Worm (Caenorhabditis elegans): ENCODE results near the gene C50F4.4.

Gene C50F4.4

DNA sequence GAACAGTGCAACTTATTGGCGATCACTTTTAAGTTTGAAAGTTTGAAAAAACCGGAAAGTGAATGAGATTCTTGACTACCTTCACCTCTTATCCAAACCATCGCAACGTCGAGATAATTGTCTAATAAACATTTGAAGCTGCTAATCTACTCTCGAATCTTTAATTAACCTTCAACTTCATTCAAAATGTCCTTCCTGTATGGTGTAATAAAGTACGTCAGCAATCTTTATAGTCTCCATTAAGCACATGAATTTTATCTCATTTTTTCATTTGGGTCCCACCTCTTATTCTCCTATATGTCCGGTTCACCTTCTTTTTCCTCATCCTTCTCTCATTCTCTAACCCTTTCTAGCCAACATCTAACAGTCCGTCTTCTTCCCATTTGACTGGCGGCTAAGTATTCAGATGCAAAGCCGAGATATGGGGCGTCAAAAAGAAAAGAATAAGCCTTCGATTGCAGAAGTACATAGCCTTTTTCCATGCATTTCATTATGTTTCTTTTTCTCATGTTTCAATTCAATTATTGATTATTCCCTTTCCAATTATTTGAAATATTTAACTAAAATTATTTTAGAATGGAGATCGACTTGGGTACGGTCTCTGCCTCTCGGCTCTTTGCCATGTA, 35.6 kb upstream of the C50F4.4 start, which contains the start of gene swt-5:
Gene swt-5, plus strand, starts transcription at position 576 of the 626 bp plus-strand sequence.
- TF ChIP-seq ztf-25 (GFP tag; IDR thresholded peaks at IDR 0.05), result no peak
- TF ChIP-seq B0035.1 (tag; optimal IDR thresholded peaks at IDR 0.05), result no peak
- TF ChIP-seq Y79H2A.3 (GFP tag; conservative IDR thresholded peaks at IDR 0.05), result no peak
- TF ChIP-seq aptf-2 (GFP tag; conservative IDR thresholded peaks at IDR 0.05), result no peak
- no peak for TF ChIP-seq cebp-2 (GFP tag; IDR thresholded peaks at IDR 0.05)
- no peak for TF ChIP-seq mxl-1 (tag; optimal IDR thresholded peaks at IDR 0.05)
- TF ChIP-seq Y53G8AR.9 (GFP tag; conservative IDR thresholded peaks at IDR 0.05), result no peak
- no peak for TF ChIP-seq zfh-2 (GFP tag; conservative IDR thresholded peaks at IDR 0.05)
- TF ChIP-seq efl-1 (GFP tag; optimal IDR thresholded peaks at IDR 0.05), result no peak
- TF ChIP-seq F52B5.7 (tag; optimal IDR thresholded peaks at IDR 0.05), result no peak
- TF ChIP-seq rcor-1 (GFP tag; IDR thresholded peaks at IDR 0.05), result no peak
- TF ChIP-seq attf-6 (GFP tag; IDR thresholded peaks at IDR 0.05), result no peak

DNA sequence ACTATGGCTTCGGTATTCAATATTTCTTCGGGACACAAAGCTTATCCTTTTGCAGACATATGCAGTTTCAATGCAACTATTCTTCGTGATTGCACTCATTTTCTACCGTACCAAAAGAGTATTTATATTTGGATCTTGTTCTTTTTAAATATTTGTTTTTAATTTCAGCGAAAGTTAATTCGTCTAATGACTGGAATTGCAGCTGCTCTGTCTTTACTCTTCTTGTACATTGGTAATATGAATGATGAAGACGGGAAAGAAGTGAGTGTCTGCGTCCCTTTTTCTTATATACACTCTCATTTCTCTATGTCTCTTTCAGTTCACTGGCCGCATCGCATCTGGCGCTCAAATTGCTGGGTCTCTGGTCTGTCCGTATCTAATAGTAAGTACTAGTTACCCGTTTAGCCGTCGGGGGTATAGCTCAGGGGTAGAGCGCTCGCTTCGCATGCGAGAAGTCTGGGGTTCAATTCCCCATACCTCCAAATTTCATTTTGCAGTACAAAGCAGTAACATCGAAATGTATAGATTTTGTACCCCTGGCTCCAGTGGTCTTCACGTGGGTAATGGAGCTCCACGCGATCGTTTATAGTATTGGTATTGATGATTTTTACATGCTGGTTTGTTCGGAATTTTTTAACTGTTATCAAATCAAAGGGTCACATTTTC, 33.3 kb upstream of the C50F4.4 start:
- TF ChIP-seq snpc-1.1 (tag; optimal IDR thresholded peaks at IDR 0.05; ENCODE audit: insufficient read depth) (peak; percentile 88), ZK185.1 (tag; optimal IDR thresholded peaks at IDR 0.05; ENCODE audit: poor library complexity, severe bottlenecking) (peak; percentile 81), Y53G8AR.9 (GFP tag; conservative IDR thresholded peaks at IDR 0.05) (no peak), attf-6 (GFP tag; IDR thresholded peaks at IDR 0.05) (no peak), nhr-90 (tag; optimal IDR thresholded peaks at IDR 0.05) (peak; percentile 58), mcd-1 (GFP tag; IDR thresholded peaks at IDR 0.05) (no peak; the same call in 1 of the 2 replicates), F57C9.4 (tag; optimal IDR thresholded peaks at IDR 0.05) (no peak), lin-35 (GFP tag; optimal IDR thresholded peaks at IDR 0.05) (peak in 1 of 3 experiments; percentile 53), dpl-1 (GFP tag; optimal IDR thresholded peaks at IDR 0.05) (no peak), B0336.3 (GFP tag; IDR thresholded peaks at IDR 0.05) (no peak; the same call in none of the 2 replicates), ztf-3 (GFP tag; optimal IDR thresholded peaks at IDR 0.05) (peak; percentile 36), rpc-1 (optimal IDR thresholded peaks at IDR 0.05) (peak; percentile 81), rpc-1 (tag; optimal IDR thresholded peaks at IDR 0.05) (peak; percentile 74), fkh-3 (tag; optimal IDR thresholded peaks at IDR 0.05) (peak; percentile 66), mel-28 (tag; optimal IDR thresholded peaks at IDR 0.05; ENCODE audit: borderline replicate concordance) (no peak), ccch-3 (GFP tag; optimal IDR thresholded peaks at IDR 0.05) (no peak), nhr-179 (tag; optimal IDR thresholded peaks at IDR 0.05) (no peak), madf-10 (tag; optimal IDR thresholded peaks at IDR 0.05) (peak; percentile 41), chd-7 (tag; optimal IDR thresholded peaks at IDR 0.05) (peak; percentile 79), hmg-1.2 (GFP tag; IDR thresholded peaks at IDR 0.05) (peak; percentile 91), dpff-1 (tag; optimal IDR thresholded peaks at IDR 0.05) (no peak), attf-5 (GFP tag; optimal IDR thresholded peaks at IDR 0.05) (peak; percentile 24), nfya-2 (GFP tag; IDR thresholded peaks at IDR 0.05) (no peak), Y79H2A.3 (GFP tag; conservative IDR thresholded peaks at IDR 0.05) (no peak), die-1 (tag; optimal IDR thresholded peaks at IDR 0.05) (peak; percentile 74), hrde-1 (tag; optimal IDR thresholded peaks at IDR 0.05; ENCODE audit: borderline replicate concordance) (peak; percentile 13), let-526 (GFP tag; IDR thresholded peaks at IDR 0.05) (peak; percentile 74; the same call in 1 of the 2 replicates), snpc-4 (GFP tag; optimal IDR thresholded peaks at IDR 0.05) (peak; percentile 82), snpc-4 (tag; optimal IDR thresholded peaks at IDR 0.05) (peak; percentile 89 to 95 (median 92)), ztf-26 (tag; optimal IDR thresholded peaks at IDR 0.05) (peak; percentile 70), unc-130 (GFP tag; optimal IDR thresholded peaks at IDR 0.05) (no peak), K11D2.4 (GFP tag; IDR thresholded peaks at IDR 0.05) (0 out of 2 replicates have a peak, but pooled peaks have one; percentile 49), F22D6.2 (tag; optimal IDR thresholded peaks at IDR 0.05) (peak; percentile 30), lin-40 (tag; optimal IDR thresholded peaks at IDR 0.05) (no peak), ztf-18 (tag; optimal IDR thresholded peaks at IDR 0.05) (peak; percentile 78), Y53F4B.3 (GFP tag; IDR thresholded peaks at IDR 0.05) (no peak), atf-7 (tag; optimal IDR thresholded peaks at IDR 0.05) (peak; percentile 64)
